Fruit fly (Drosophila melanogaster) whole organism, prepupa: ENCODE measurements around the gene lgs.

Source experiments
- Blimp-1 ChIP-seq: fragments of 200-800 bp; sonication (Bioruptor generic); optimal IDR thresholded peaks from 3 replicates; lab custom pipeline; 2017; ENCODE audit warnings: missing biosample characterization, missing genetic modification characterization, mild to moderate bottlenecking, moderate library complexity, missing genetic modification reagents
- CG10631 ChIP-seq: fragments of 200-800 bp; sonication (Bioruptor generic); optimal IDR thresholded peaks from 2 replicates; lab custom pipeline; 2016; ENCODE audit warnings: missing biosample characterization, missing genetic modification characterization
- CG11902 ChIP-seq: fragments of 200-800 bp; sonication (Bioruptor generic); optimal IDR thresholded peaks from 3 replicates; lab custom pipeline; 2016; ENCODE audit warnings: missing biosample characterization, missing genetic modification characterization
- CG15336 ChIP-seq: fragments of 200-800 bp; sonication (Bioruptor generic); IDR thresholded peaks from 2 replicates; pipeline ENCODE4 v1.3.6; 2022; ENCODE audit warnings: missing biosample characterization, missing genetic modification characterization
- CG1621 ChIP-seq: fragments of 200-800 bp; sonication (Bioruptor generic); optimal IDR thresholded peaks from 3 replicates; lab custom pipeline; 2018; ENCODE audit warnings: missing biosample characterization, mild to moderate bottlenecking, missing genetic modification characterization
- CG16779 ChIP-seq: fragments of 200-800 bp; sonication (Bioruptor generic); optimal IDR thresholded peaks from 3 replicates; lab custom pipeline; 2017; ENCODE audit warnings: missing biosample characterization, mild to moderate bottlenecking, missing genetic modification characterization
- CG3032 ChIP-seq: fragments of 200-800 bp; optimal IDR thresholded peaks from 2 replicates; lab custom pipeline; 2019; ENCODE audit warnings: missing biosample characterization, mild to moderate bottlenecking, missing genetic modification characterization, moderate library complexity
- CG32006 ChIP-seq: fragments of 200-800 bp; sonication (Bioruptor generic); optimal IDR thresholded peaks from 3 replicates; lab custom pipeline; 2017; ENCODE audit warnings: missing biosample characterization, mild to moderate bottlenecking, missing genetic modification characterization
- CG34406 ChIP-seq: fragments of 200-800 bp; sonication (Bioruptor generic); optimal IDR thresholded peaks from 3 replicates; lab custom pipeline; 2016; ENCODE audit warnings: missing biosample characterization, missing genetic modification characterization
- CG3919 ChIP-seq: fragments of 200-800 bp; sonication (Bioruptor generic); optimal IDR thresholded peaks from 3 replicates; lab custom pipeline; 2016; ENCODE audit warnings: missing biosample characterization, missing genetic modification characterization
- CG6163 ChIP-seq: fragments of 200-800 bp; sonication (Bioruptor generic); IDR thresholded peaks from 3 replicates; pipeline ENCODE4 v1.3.6; 2022; ENCODE audit warnings: missing biosample characterization, missing genetic modification characterization
- CG6276 ChIP-seq: fragments of 200-800 bp; sonication (Bioruptor generic); optimal IDR thresholded peaks from 2 replicates; lab custom pipeline; 2017; ENCODE audit warnings: missing biosample characterization, mild to moderate bottlenecking, missing genetic modification characterization
- CG6792 ChIP-seq: fragments of 200-800 bp; sonication (Bioruptor generic); optimal IDR thresholded peaks from 3 replicates; lab custom pipeline; 2016; ENCODE audit warnings: missing biosample characterization, missing genetic modification characterization
- CG6808 ChIP-seq: fragments of 200-800 bp; sonication (Bioruptor generic); optimal IDR thresholded peaks from 3 replicates; lab custom pipeline; 2017; ENCODE audit warnings: missing biosample characterization, missing genetic modification characterization, mild to moderate bottlenecking, moderate library complexity, missing genetic modification reagents
- CG8119 ChIP-seq: fragments of 200-800 bp; sonication (Bioruptor generic); IDR thresholded peaks from 3 replicates; pipeline ENCODE4 v1.3.6; 2022; ENCODE audit warnings: missing biosample characterization, missing genetic modification characterization
- CG8632 ChIP-seq: fragments of 200-800 bp; sonication (Bioruptor generic); optimal IDR thresholded peaks from 3 replicates; lab custom pipeline; 2016; ENCODE audit warnings: missing biosample characterization, missing genetic modification characterization
- Eip78C ChIP-seq: fragments of 200-800 bp; sonication (Bioruptor generic); peaks from one replicate; lab custom pipeline; 2016; ENCODE audit warnings: missing biosample characterization, missing genetic modification characterization
- Eip93F ChIP-seq: fragments of 200-800 bp; sonication (Bioruptor generic); optimal IDR thresholded peaks from 2 replicates; lab custom pipeline; 2016; ENCODE audit warnings: missing biosample characterization, mild to moderate bottlenecking, missing genetic modification characterization
- Gug ChIP-seq: fragments of 200-800 bp; sonication (Bioruptor generic); IDR thresholded peaks from 2 replicates; pipeline ENCODE4 v1.3.6; 2022; ENCODE audit warnings: missing biosample characterization, missing genetic modification characterization
- Hr38 ChIP-seq: sonication (Bioruptor generic); optimal IDR thresholded peaks from 2 replicates; lab custom pipeline; 2016; ENCODE audit warnings: missing biosample characterization, missing genetic modification characterization
- Hr39 ChIP-seq: fragments of 200-800 bp; sonication (Bioruptor generic); optimal IDR thresholded peaks from 2 replicates; lab custom pipeline; 2016; ENCODE audit warnings: missing biosample characterization, missing genetic modification characterization
- Lpt ChIP-seq: fragments of 200-800 bp; sonication (Bioruptor generic); optimal IDR thresholded peaks from 3 replicates; lab custom pipeline; 2016; ENCODE audit warnings: missing biosample characterization, missing genetic modification characterization
- Met ChIP-seq: fragments of 200-800 bp; sonication (Bioruptor generic); optimal IDR thresholded peaks from 3 replicates; lab custom pipeline; 2016; ENCODE audit warnings: missing biosample characterization, missing genetic modification characterization
- OdsH ChIP-seq: fragments of 200-800 bp; sonication (Bioruptor generic); optimal IDR thresholded peaks from 3 replicates; lab custom pipeline; 2016; ENCODE audit warnings: missing biosample characterization, missing genetic modification characterization
- Smox ChIP-seq: fragments of 200-800 bp; sonication (Bioruptor generic); optimal IDR thresholded peaks from 3 replicates; lab custom pipeline; 2016; ENCODE audit warnings: missing biosample characterization, missing genetic modification characterization
- Sox102F ChIP-seq: fragments of 200-800 bp; sonication (Bioruptor generic); optimal IDR thresholded peaks from 2 replicates; lab custom pipeline; 2016; ENCODE audit warnings: missing biosample characterization, mild to moderate bottlenecking, missing genetic modification characterization
- achi ChIP-seq: fragments of 200-800 bp; sonication (Bioruptor generic); optimal IDR thresholded peaks from 3 replicates; lab custom pipeline; 2016; ENCODE audit warnings: missing biosample characterization, missing genetic modification characterization
- dac ChIP-seq: fragments of 200-800 bp; sonication (Bioruptor generic); optimal IDR thresholded peaks from 2 replicates; lab custom pipeline; 2017; ENCODE audit warnings: missing biosample characterization, mild to moderate bottlenecking, missing genetic modification characterization
- dsx ChIP-seq: fragments of 200-800 bp; optimal IDR thresholded peaks from 3 replicates; lab custom pipeline; 2019; ENCODE audit warnings: missing biosample characterization, mild to moderate bottlenecking, missing genetic modification characterization, moderate library complexity; ENCODE audit not compliant: poor library complexity, severe bottlenecking
- esn ChIP-seq: fragments of 200-800 bp; sonication (Bioruptor generic); optimal IDR thresholded peaks from 2 replicates; lab custom pipeline; 2016; ENCODE audit warnings: missing biosample characterization, mild to moderate bottlenecking, missing genetic modification characterization, moderate library complexity
- fkh ChIP-seq: fragments of 200-800 bp; sonication (Bioruptor generic); optimal IDR thresholded peaks from 3 replicates; lab custom pipeline; 2017; ENCODE audit warnings: missing biosample characterization, mild to moderate bottlenecking, missing genetic modification characterization, moderate library complexity
- net ChIP-seq: fragments of 200-800 bp; sonication (Bioruptor generic); optimal IDR thresholded peaks from 3 replicates; lab custom pipeline; 2016; ENCODE audit warnings: missing biosample characterization, missing genetic modification characterization
- salr ChIP-seq, 2 experiments: fragments of 200-800 bp; sonication (Bioruptor generic); optimal IDR thresholded peaks; 3 replicates each; lab custom pipeline; 2016 to 2018; ENCODE audit warnings: missing biosample characterization in 2 of 2, missing genetic modification characterization in 2 of 2, mild to moderate bottlenecking in 1 of 2
- ss ChIP-seq, 2 experiments: fragments of 200-800 bp; sonication (Bioruptor generic); optimal IDR thresholded peaks; 2 replicates in 1 of 2; 3 replicates in 1 of 2; lab custom pipeline; 2017 to 2018; ENCODE audit warnings: mild to moderate bottlenecking in 2 of 2, missing biosample characterization in 2 of 2, missing genetic modification characterization in 2 of 2, moderate library complexity in 1 of 2
- vri ChIP-seq: fragments of 200-800 bp; sonication (Bioruptor generic); optimal IDR thresholded peaks from 3 replicates; lab custom pipeline; 2016; ENCODE audit warnings: missing biosample characterization, mild to moderate bottlenecking, missing genetic modification characterization

lgs gene

DNA sequence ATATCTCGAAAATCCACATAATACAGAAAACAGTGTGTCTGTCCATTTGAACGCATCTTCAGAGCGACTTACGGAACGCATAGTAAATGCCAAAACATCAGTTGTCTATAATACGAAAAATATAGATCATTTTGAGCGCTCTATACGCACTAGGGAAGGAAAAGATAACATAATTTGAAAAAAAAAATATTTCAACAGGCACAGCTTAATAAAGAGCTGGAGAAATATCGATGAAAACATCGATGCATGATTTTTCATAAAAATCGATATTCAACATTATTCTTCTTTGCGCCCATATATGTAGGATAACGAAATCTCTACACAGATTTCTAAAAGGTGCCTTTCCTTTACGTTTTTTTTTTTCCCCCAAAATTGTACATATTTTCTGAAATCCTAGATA lies 38.0 kb upstream of the lgs start:
- no peak for TF ChIP-seq CG8119 (GFP tag; lab: Robert Waterston, UW)
- peak; percentile 22 for TF ChIP-seq Eip78C (GFP tag; lab: Kevin White, UChicago)

DNA sequence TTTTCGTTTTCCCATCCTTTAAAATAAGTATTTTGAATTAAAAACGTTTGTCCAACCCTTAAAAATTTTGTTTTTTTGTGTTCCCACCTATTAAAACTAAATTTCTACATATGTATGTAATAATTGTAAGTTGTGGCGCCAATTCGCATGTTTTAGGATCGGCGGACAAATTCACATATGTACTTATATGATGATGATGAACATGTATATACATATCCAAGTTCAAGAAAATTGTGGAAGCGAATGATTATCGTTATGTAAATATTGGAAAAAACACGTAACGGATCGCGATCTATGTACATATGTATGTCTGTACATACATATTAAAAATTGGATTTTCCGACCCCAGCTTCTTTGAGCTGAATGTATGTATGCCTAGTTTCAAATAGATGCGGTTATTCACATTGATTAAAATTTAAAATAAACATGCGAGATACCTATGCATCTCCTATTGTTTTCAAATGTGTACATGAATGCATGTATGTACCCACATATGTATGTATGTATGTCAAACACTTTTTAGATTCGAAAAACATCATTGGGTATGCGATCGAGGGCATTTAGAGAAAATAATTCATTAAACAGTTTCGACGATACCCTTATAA lies 25.0 kb upstream of the lgs start:
- no peak for TF ChIP-seq CG32006 (GFP tag; lab: Kevin White, UChicago)
- no peak for TF ChIP-seq dsx (GFP tag; lab: Kevin White, UChicago)
- TF ChIP-seq CG15336 (GFP tag; lab: Robert Waterston, UW): no peak
- TF ChIP-seq CG6163 (GFP tag; lab: Robert Waterston, UW): no peak
- TF ChIP-seq, all 60 proteins: peak for 0

- TF ChIP-seq CG11902 (GFP tag; lab: Kevin White, UChicago) (no peak), net (GFP tag; lab: Kevin White, UChicago) (no peak), CG15336 (GFP tag; lab: Robert Waterston, UW) (no peak), Met (no peak), Hr38 (GFP tag; lab: Kevin White, UChicago) (no peak), ss (GFP tag; optimal IDR thresholded peaks at IDR 0.05; lab: Kevin White, UChicago) (no peak), CG6792 (no peak), CG8632 (GFP tag; lab: Kevin White, UChicago) (no peak), fkh (GFP tag; lab: Kevin White, UChicago) (no peak), Smox (GFP tag; lab: Kevin White, UChicago) (no peak), CG6808 (no peak), vri (GFP tag; lab: Kevin White, UChicago) (no peak), OdsH (GFP tag; lab: Kevin White, UChicago) (no peak), Eip93F (no peak), Lpt (no peak)
Measured at dm6 chr4:468031-468430, 24.3 kb upstream of the lgs start.

- no peak for TF ChIP-seq dac (GFP tag; lab: Kevin White, UChicago)
- no peak for TF ChIP-seq Blimp-1 (GFP tag; lab: Kevin White, UChicago)
- TF ChIP-seq ss (GFP tag; optimal IDR thresholded peaks at IDR 0.05; lab: Kevin White, UChicago): no peak
- TF ChIP-seq CG3919 (GFP tag; lab: Kevin White, UChicago): no peak
- TF ChIP-seq CG10631 (GFP tag; lab: Kevin White, UChicago): peak; percentile 10
- TF ChIP-seq Smox (GFP tag; lab: Kevin White, UChicago): no peak
- TF ChIP-seq CG34406: no peak
- no peak for TF ChIP-seq CG6808
- TF ChIP-seq CG6276 (GFP tag; lab: Kevin White, UChicago): no peak
- TF ChIP-seq CG16779 (tag; lab: Kevin White, UChicago): no peak
- TF ChIP-seq CG3032: peak; percentile 18
- peak; percentile 40 for TF ChIP-seq esn (GFP tag; lab: Kevin White, UChicago)
- TF ChIP-seq achi (GFP tag; lab: Kevin White, UChicago): no peak
- TF ChIP-seq CG1621 (tag; lab: Kevin White, UChicago): no peak
Measured at dm6 chr4:466976-467639, 23.4 kb upstream of the lgs start, which contains the start of gene CG33941. TSS of gene CG33941 (plus strand) at chr4:467497.

DNA sequence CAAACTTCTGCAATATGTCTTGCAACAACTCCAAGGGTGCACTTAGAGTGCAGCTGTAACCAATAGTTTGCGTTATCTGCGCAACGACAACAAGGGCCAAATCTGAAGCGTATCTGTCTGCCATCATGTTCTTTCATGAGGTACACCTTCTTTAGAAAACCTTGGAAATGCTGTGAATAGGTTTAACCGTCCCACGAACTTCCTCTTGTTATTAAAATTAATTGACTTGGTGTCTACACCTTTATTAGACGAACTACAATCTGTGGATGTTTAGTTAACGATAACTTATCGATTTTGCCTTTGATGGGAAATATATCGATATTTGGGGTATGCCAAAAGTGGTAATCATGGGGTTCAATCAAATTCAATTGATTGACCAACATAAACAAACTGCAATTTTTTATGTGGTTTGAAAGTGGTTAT lies 22.8 kb upstream of the lgs start, which contains the start of gene Taf3:
Gene Taf3, minus strand, starts transcription at position 286 of the 423 bp plus-strand sequence.
- TF ChIP-seq CG16779 (tag; lab: Kevin White, UChicago) (no peak), CG32006 (GFP tag; lab: Kevin White, UChicago) (no peak), Eip93F (no peak), CG8119 (GFP tag; lab: Robert Waterston, UW) (no peak), Sox102F (no peak), salr (GFP tag; optimal IDR thresholded peaks at IDR 0.05; lab: Kevin White, UChicago) (no peak), fkh (GFP tag; lab: Kevin White, UChicago) (no peak), Hr39 (GFP tag; lab: Kevin White, UChicago) (no peak), CG34406 (no peak), Gug (no peak), vri (GFP tag; lab: Kevin White, UChicago) (no peak)
